Fruit fly (Drosophila melanogaster) whole organism, embryonic: Measurements from ENCODE around the gene CG13962.
A peak's percentile ranks its signal among the peaks of the same experiment; 100 is the strongest.

ENCODE experiments used
- Asciz ChIP-seq: fragments of 200-800 bp; sonication (Bioruptor generic); optimal IDR thresholded peaks from 2 replicates; lab custom pipeline; 2017; ENCODE audit warnings: missing biosample characterization, mild to moderate bottlenecking, missing genetic modification characterization, missing genetic modification reagents
- CG11723 ChIP-seq: fragments of 200-800 bp; sonication (Bioruptor generic); optimal IDR thresholded peaks from 2 replicates; lab custom pipeline; 2017; ENCODE audit warnings: missing biosample characterization, mild to moderate bottlenecking, missing genetic modification characterization
- CG12104 ChIP-seq: fragments of 200-800 bp; sonication (Bioruptor generic); optimal IDR thresholded peaks from 3 replicates; lab custom pipeline; 2016; ENCODE audit warnings: missing biosample characterization, missing genetic modification characterization
- CG12299 ChIP-seq: fragments of 200-800 bp; sonication (Bioruptor generic); optimal IDR thresholded peaks from 2 replicates; lab custom pipeline; 2018; ENCODE audit warnings: missing biosample characterization, mild to moderate bottlenecking, missing genetic modification characterization
- CG12744 ChIP-seq: fragments of 200-800 bp; sonication (Bioruptor generic); optimal IDR thresholded peaks from 2 replicates; lab custom pipeline; 2016; ENCODE audit warnings: missing biosample characterization, missing genetic modification characterization
- CG14710 ChIP-seq: fragments of 200-800 bp; sonication (Bioruptor generic); optimal IDR thresholded peaks from 3 replicates; lab custom pipeline; 2019; ENCODE audit warnings: missing biosample characterization, mild to moderate bottlenecking, missing genetic modification characterization, moderate library complexity
- CG15514 ChIP-seq: fragments of 200-800 bp; sonication (Bioruptor generic); optimal IDR thresholded peaks from 3 replicates; lab custom pipeline; 2017; ENCODE audit warnings: missing biosample characterization, missing genetic modification characterization, mild to moderate bottlenecking, moderate library complexity, missing genetic modification reagents
- CG15696 ChIP-seq: fragments of 200-800 bp; sonication (Bioruptor generic); optimal IDR thresholded peaks from 2 replicates; lab custom pipeline; 2019; ENCODE audit warnings: missing biosample characterization, mild to moderate bottlenecking, missing genetic modification characterization, moderate library complexity
- CG16813 ChIP-seq: fragments of 200-800 bp; sonication (Bioruptor generic); IDR thresholded peaks from 3 replicates; pipeline ENCODE4 v1.3.6; 2022; ENCODE audit warnings: missing biosample characterization, missing genetic modification characterization; ENCODE audit not compliant: partially characterized antibody
- CG18011 ChIP-seq: fragments of 200-800 bp; sonication (Bioruptor generic); optimal IDR thresholded peaks from 2 replicates; lab custom pipeline; 2017; ENCODE audit warnings: missing biosample characterization, missing genetic modification characterization, mild to moderate bottlenecking, moderate library complexity, missing genotype
- CG2116 ChIP-seq: fragments of 200-800 bp; sonication (Bioruptor generic); optimal IDR thresholded peaks from 3 replicates; lab custom pipeline; 2018; ENCODE audit warnings: missing biosample characterization, mild to moderate bottlenecking, missing genetic modification characterization
- CG2712 ChIP-seq: fragments of 200-800 bp; optimal IDR thresholded peaks from 3 replicates; lab custom pipeline; 2019; ENCODE audit warnings: missing biosample characterization, mild to moderate bottlenecking, missing genetic modification characterization, moderate library complexity
- CG30403 ChIP-seq: fragments of 200-800 bp; sonication (Bioruptor generic); optimal IDR thresholded peaks from 3 replicates; lab custom pipeline; 2016; ENCODE audit warnings: missing biosample characterization, missing genetic modification characterization
- CG31224 ChIP-seq: fragments of 200-800 bp; sonication (Bioruptor generic); IDR thresholded peaks from 2 replicates; pipeline ENCODE4 v1.3.6; 2022; ENCODE audit warnings: missing biosample characterization, missing genetic modification characterization
- CG31441 ChIP-seq: fragments of 200-800 bp; sonication (Bioruptor generic); IDR thresholded peaks from 2 replicates; pipeline ENCODE4 v1.3.6; 2022; ENCODE audit warnings: missing biosample characterization, missing genetic modification characterization
- CG3726 ChIP-seq: fragments of 200-800 bp; sonication (Bioruptor generic); IDR thresholded peaks from 3 replicates; pipeline ENCODE4, ENCODE4 v1.3.6; 2022; ENCODE audit warnings: missing biosample characterization, missing genetic modification characterization
- CG4424 ChIP-seq: fragments of 200-800 bp; sonication (Bioruptor generic); optimal IDR thresholded peaks from 3 replicates; lab custom pipeline; 2016; ENCODE audit warnings: missing biosample characterization, missing genetic modification characterization
- CG7271 ChIP-seq: fragments of 200-800 bp; sonication (Bioruptor generic); optimal IDR thresholded peaks from 2 replicates; lab custom pipeline; 2018; ENCODE audit warnings: missing biosample characterization, mild to moderate bottlenecking, missing genetic modification characterization, moderate library complexity
- CG7556 ChIP-seq: fragments of 200-800 bp; sonication (Bioruptor generic); optimal IDR thresholded peaks from 2 replicates; lab custom pipeline; 2017; ENCODE audit warnings: missing biosample characterization, mild to moderate bottlenecking, missing genetic modification characterization
- CG7928 ChIP-seq: fragments of 200-800 bp; sonication (Bioruptor generic); optimal IDR thresholded peaks from 2 replicates; lab custom pipeline; 2017; ENCODE audit warnings: missing biosample characterization, mild to moderate bottlenecking, missing genetic modification characterization
- CG8924 ChIP-seq: fragments of 200-800 bp; optimal IDR thresholded peaks from 3 replicates; lab custom pipeline; 2019; ENCODE audit warnings: missing biosample characterization, mild to moderate bottlenecking, missing genetic modification characterization, moderate library complexity
- CG9797 ChIP-seq: fragments of 200-800 bp; sonication (Bioruptor generic); optimal IDR thresholded peaks from 3 replicates; lab custom pipeline; 2018; ENCODE audit warnings: missing biosample characterization, mild to moderate bottlenecking, missing genetic modification characterization
- D19B ChIP-seq: fragments of 200-800 bp; sonication (Bioruptor generic); optimal IDR thresholded peaks from 2 replicates; lab custom pipeline; 2017; ENCODE audit warnings: missing biosample characterization, mild to moderate bottlenecking, missing genetic modification characterization
- Fer1 ChIP-seq: fragments of 200-800 bp; sonication (Bioruptor generic); optimal IDR thresholded peaks from 2 replicates; lab custom pipeline; 2017; ENCODE audit warnings: missing biosample characterization, mild to moderate bottlenecking, missing genetic modification characterization
- Nf-YB ChIP-seq: fragments of 200-800 bp; sonication (Bioruptor generic); optimal IDR thresholded peaks from 3 replicates; lab custom pipeline; 2019; ENCODE audit warnings: missing biosample characterization, mild to moderate bottlenecking, missing genetic modification characterization, moderate library complexity
- Pdp1 ChIP-seq, 2 experiments: fragments of 200-800 bp; sonication (Bioruptor generic); optimal IDR thresholded peaks; 3 replicates each; lab custom pipeline; 2016; ENCODE audit warnings: missing biosample characterization in 2 of 2, missing genetic modification characterization in 2 of 2, mild to moderate bottlenecking in 1 of 2, moderate library complexity in 1 of 2
- Ravus ChIP-seq: fragments of 200-800 bp; sonication (Bioruptor generic); IDR thresholded peaks from 2 replicates; pipeline ENCODE4 v1.3.6; 2022; ENCODE audit warnings: missing biosample characterization, missing genetic modification characterization
- Sox102F ChIP-seq: fragments of 200-800 bp; sonication (Bioruptor generic); optimal IDR thresholded peaks from 2 replicates; lab custom pipeline; 2018; ENCODE audit warnings: missing biosample characterization, mild to moderate bottlenecking, missing genetic modification characterization, moderate library complexity
- Xrp1 ChIP-seq: fragments of 200-800 bp; sonication (Bioruptor generic); IDR thresholded peaks from 2 replicates; pipeline ENCODE4 v1.3.6; 2022; ENCODE audit warnings: missing biosample characterization, missing genetic modification characterization
- ac ChIP-seq: fragments of 200-800 bp; sonication (Bioruptor generic); optimal IDR thresholded peaks from 3 replicates; lab custom pipeline; 2017; ENCODE audit warnings: missing biosample characterization, mild to moderate bottlenecking, missing genetic modification characterization
- bowl ChIP-seq: fragments of 200-800 bp; sonication (Bioruptor generic); IDR thresholded peaks from 2 replicates; pipeline ENCODE4 v1.3.6; 2022; ENCODE audit warnings: missing biosample characterization, missing genetic modification characterization
- croc ChIP-seq: fragments of 200-800 bp; sonication (Bioruptor generic); conservative IDR thresholded peaks from 3 replicates; pipeline ENCODE4 v1.3.6; 2022; ENCODE audit warnings: missing biosample characterization, missing genetic modification characterization
- hb ChIP-seq: fragments of 200-800 bp; sonication (Bioruptor generic); IDR thresholded peaks from 3 replicates; pipeline ENCODE4 v1.3.6; 2022; ENCODE audit warnings: missing biosample characterization, missing genetic modification characterization; ENCODE audit not compliant: partially characterized antibody
- jumu ChIP-seq: fragments of 200-800 bp; sonication (Bioruptor generic); optimal IDR thresholded peaks from 3 replicates; lab custom pipeline; 2016; ENCODE audit warnings: missing biosample characterization, missing genetic modification characterization
- lmd ChIP-seq: fragments of 200-800 bp; sonication (Bioruptor generic); IDR thresholded peaks from 2 replicates; pipeline ENCODE4 v1.3.6; 2022; ENCODE audit warnings: missing biosample characterization, missing genetic modification characterization
- lola ChIP-seq, 3 experiments: fragments of >200 bp in 2 of 3; fragments of 200-800 bp in 1 of 3; sonication (Bioruptor generic) in 1 of 3; optimal IDR thresholded peaks; 2 replicates each; lab custom pipeline; 2017 to 2019; ENCODE audit warnings: missing biosample characterization in 3 of 3, missing genetic modification characterization in 3 of 3, mild to moderate bottlenecking in 1 of 3, moderate library complexity in 1 of 3
- lov ChIP-seq, 2 experiments: fragments of 200-800 bp in 1 of 2; fragments of >200 bp in 1 of 2; sonication (Bioruptor generic) in 1 of 2; IDR thresholded peaks in 1 of 2; optimal IDR thresholded peaks in 1 of 2; 2 replicates in 1 of 2; 3 replicates in 1 of 2; pipeline versions ENCODE4 v1.3.6 to Lab custom; 2017 to 2022; ENCODE audit warnings: missing biosample characterization in 1 of 2, missing genetic modification characterization in 1 of 2
- onecut ChIP-seq: fragments of 200-800 bp; sonication (Bioruptor generic); IDR thresholded peaks from 2 replicates; pipeline ENCODE4 v1.3.6; 2022; ENCODE audit warnings: missing biosample characterization, missing genetic modification characterization
- pfk ChIP-seq: fragments of 200-800 bp; sonication (Bioruptor generic); optimal IDR thresholded peaks from 2 replicates; lab custom pipeline; 2018; ENCODE audit warnings: missing biosample characterization, mild to moderate bottlenecking, missing genetic modification characterization, moderate library complexity
- sc ChIP-seq, 3 experiments: fragments of >200 bp in 2 of 3; fragments of 200-800 bp in 1 of 3; sonication (Bioruptor generic) in 1 of 3; optimal IDR thresholded peaks; 2 replicates in 2 of 3; 3 replicates in 1 of 3; lab custom pipeline; 2017; ENCODE audit warnings: mild to moderate bottlenecking in 1 of 3, missing biosample characterization in 1 of 3, missing genetic modification characterization in 1 of 3, missing genetic modification reagents in 1 of 3
- scrt ChIP-seq: fragments of 200-800 bp; sonication (Bioruptor generic); optimal IDR thresholded peaks from 2 replicates; lab custom pipeline; 2018; ENCODE audit warnings: missing biosample characterization, mild to moderate bottlenecking, missing genetic modification characterization, moderate library complexity
- sens ChIP-seq: fragments of 200-800 bp; sonication (Bioruptor generic); peaks from one replicate; lab custom pipeline; 2016; ENCODE audit warnings: missing biosample characterization, missing genetic modification characterization
- slp2 ChIP-seq: fragments of 200-800 bp; sonication (Bioruptor generic); optimal IDR thresholded peaks from 2 replicates; lab custom pipeline; 2016; ENCODE audit warnings: missing biosample characterization, missing genetic modification characterization
- tll ChIP-seq, 2 experiments: fragments of 200-800 bp in 1 of 2; fragments of >200 bp in 1 of 2; sonication (Bioruptor generic) in 1 of 2; optimal IDR thresholded peaks; 2 replicates each; lab custom pipeline; 2017 to 2019; ENCODE audit warnings: missing biosample characterization in 2 of 2, missing genetic modification characterization in 2 of 2, mild to moderate bottlenecking in 1 of 2, moderate library complexity in 1 of 2
- trem ChIP-seq: fragments of 200-800 bp; optimal IDR thresholded peaks from 3 replicates; lab custom pipeline; 2019; ENCODE audit warnings: missing biosample characterization, mild to moderate bottlenecking, missing genetic modification characterization, moderate library complexity
- trh ChIP-seq: fragments of 200-800 bp; sonication (Bioruptor generic); optimal IDR thresholded peaks from 2 replicates; lab custom pipeline; 2016; ENCODE audit warnings: missing biosample characterization, missing genetic modification characterization

The CG13962 gene

dm6 chr2L:19763773-19764580 lies 50.4 kb downstream of the CG13962 start, which contains the start of gene fbp (continued):
- no peak for TF ChIP-seq trem (tag; lab: Kevin White, UChicago)
- peak; percentile 66 for TF ChIP-seq CG4424
- no peak for TF ChIP-seq CG12744 (GFP tag; lab: Kevin White, UChicago)
- no peak for TF ChIP-seq lov (optimal IDR thresholded peaks at IDR 0.05; lab: Kevin White, UChicago)
- TF ChIP-seq lov (GFP tag; IDR thresholded peaks at IDR 0.05; lab: Robert Waterston, UW): 0 out of 3 replicates have a peak, but pooled peaks have one; percentile 41
- no peak for TF ChIP-seq bowl
- TF ChIP-seq CG3726 (GFP tag; lab: Robert Waterston, UW): peak; percentile 55; the same call in 1 of the 3 replicates
- no peak; the same call in 1 of the 2 replicates for TF ChIP-seq Ravus
- no peak for TF ChIP-seq CG7928
- peak; percentile 20 for TF ChIP-seq Asciz (GFP tag; lab: Kevin White, UChicago)
- no peak for TF ChIP-seq tll (GFP tag; optimal IDR thresholded peaks at IDR 0.05; lab: Kevin White, UChicago)
- TF ChIP-seq CG9797: no peak
- TF ChIP-seq sc (optimal IDR thresholded peaks at IDR 0.05; lab: Kevin White, UChicago): no peak
- TF ChIP-seq sc (GFP tag; optimal IDR thresholded peaks at IDR 0.05; lab: Kevin White, UChicago): peak; percentile 39
- peak; percentile 89 for TF ChIP-seq CG7556
- peak; percentile 62 for TF ChIP-seq Sox102F (GFP tag; lab: Kevin White, UChicago)
- peak; percentile 39; the same call in 1 of the 2 replicates for TF ChIP-seq lmd
- peak; percentile 22 for TF ChIP-seq CG15514 (GFP tag; lab: Kevin White, UChicago)
- TF ChIP-seq trh (GFP tag; lab: Kevin White, UChicago): no peak
- TF ChIP-seq jumu (GFP tag; lab: Kevin White, UChicago): peak; percentile 12
- no peak for TF ChIP-seq CG7271 (tag; lab: Kevin White, UChicago)
- TF ChIP-seq slp2 (GFP tag; lab: Kevin White, UChicago): no peak
- TF ChIP-seq sens: peak; percentile 86
- peak; percentile 68 for TF ChIP-seq CG12104 (GFP tag; lab: Kevin White, UChicago)
- TF ChIP-seq CG16813: no peak
- TF ChIP-seq CG31224 (GFP tag; lab: Robert Waterston, UW): peak; percentile 49
- TF ChIP-seq Pdp1 (GFP tag; optimal IDR thresholded peaks at IDR 0.05; lab: Kevin White, UChicago): peak in 1 of 2 experiments; percentile 44
- TF ChIP-seq lola (GFP tag; optimal IDR thresholded peaks at IDR 0.05; lab: Kevin White, UChicago): peak in 1 of 3 experiments; percentile 80
- peak; percentile 63 for TF ChIP-seq D19B
- peak; percentile 54 for TF ChIP-seq Nf-YB (GFP tag; lab: Kevin White, UChicago)
- TF ChIP-seq Xrp1: peak; percentile 30; the same call in 1 of the 2 replicates
- peak; percentile 82 for TF ChIP-seq CG31441 (GFP tag; lab: Robert Waterston, UW)
- no peak for TF ChIP-seq ac (GFP tag; lab: Kevin White, UChicago)
- peak; percentile 33 for TF ChIP-seq CG18011 (GFP tag; lab: Kevin White, UChicago)
- no peak for TF ChIP-seq CG12299 (tag; lab: Kevin White, UChicago)
- no peak for TF ChIP-seq croc (GFP tag; lab: Robert Waterston, UW)
- peak; percentile 78 for TF ChIP-seq CG2712 (tag; lab: Kevin White, UChicago)
- peak; percentile 67 for TF ChIP-seq CG14710
- no peak for TF ChIP-seq pfk
- TF ChIP-seq CG8924 (tag; lab: Kevin White, UChicago): peak; percentile 86
- peak; percentile 85 for TF ChIP-seq CG30403 (GFP tag; lab: Kevin White, UChicago)
- TF ChIP-seq CG2116 (GFP tag; lab: Kevin White, UChicago): peak; percentile 36
- peak; percentile 20 for TF ChIP-seq CG15696 (tag; lab: Kevin White, UChicago)
- no peak for TF ChIP-seq onecut (GFP tag; lab: Robert Waterston, UW)
- peak; percentile 21 for TF ChIP-seq scrt (GFP tag; lab: Kevin White, UChicago)
- no peak for TF ChIP-seq hb (GFP tag; lab: Robert Waterston, UW)
- TF ChIP-seq Fer1: peak; percentile 56
- TF ChIP-seq CG11723 (GFP tag; lab: Kevin White, UChicago): peak; percentile 68
